Worm (Caenorhabditis elegans): ENCODE results near the gene crn-4.

DNA sequence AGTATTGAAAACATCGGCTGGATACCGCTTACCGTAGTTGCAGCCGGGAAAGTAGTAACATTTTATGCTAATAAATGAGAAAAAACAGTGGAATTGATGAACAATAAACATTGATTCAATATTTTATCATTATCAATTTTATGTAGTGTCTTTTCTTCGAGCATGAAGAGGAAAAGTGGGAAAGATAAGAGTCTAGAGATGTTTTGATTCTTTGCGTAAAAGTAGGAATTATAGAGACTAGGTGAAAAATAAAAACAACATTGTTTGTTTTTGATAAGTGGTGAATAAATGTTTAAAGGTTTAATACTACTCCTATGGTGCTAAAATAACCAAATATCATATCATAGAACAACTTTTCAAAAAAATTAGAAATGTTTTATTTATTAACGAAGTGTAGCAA lies 4.5 kb upstream of the crn-4 start:
- TF ChIP-seq aly-2 (tag; optimal IDR thresholded peaks at IDR 0.05) (no peak), jun-1 (tag; optimal IDR thresholded peaks at IDR 0.05) (no peak)
